Worm (Caenorhabditis elegans): ENCODE results near the gene clec-70.

clec-70 gene

DNA sequence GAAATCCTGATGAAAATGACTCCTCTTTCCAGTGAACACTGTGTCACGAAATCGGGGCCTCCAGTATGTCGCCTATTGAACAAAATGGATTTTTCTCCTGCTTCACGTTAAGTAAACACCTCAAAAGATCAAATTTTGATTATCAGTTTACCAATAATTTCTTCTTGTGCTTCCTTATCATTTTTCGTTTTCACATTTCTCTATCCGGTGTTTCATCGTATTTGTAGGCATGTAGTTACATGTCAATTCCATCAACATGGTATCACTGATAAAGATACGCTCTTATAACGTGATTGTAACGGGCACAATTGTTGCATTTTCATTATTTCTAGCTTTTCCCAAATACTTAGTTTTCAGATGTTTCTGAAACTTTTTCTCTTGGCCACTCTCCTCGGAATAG, 12.0 kb downstream of the clec-70 start, which contains the start of gene clec-72:
clec-72 (plus strand) TSS at position 358 of the 400 bp plus-strand sequence.
- no peak for TF ChIP-seq sea-1 (GFP tag; conservative IDR thresholded peaks at IDR 0.05)
- no peak for TF ChIP-seq tbx-37 (GFP tag; conservative IDR thresholded peaks at IDR 0.05)
- no peak for TF ChIP-seq hmg-4 (GFP tag; optimal IDR thresholded peaks at IDR 0.05)
- no peak for TF ChIP-seq F13C5.2 (tag; optimal IDR thresholded peaks at IDR 0.05)
- no peak for TF ChIP-seq hnd-1 (tag; optimal IDR thresholded peaks at IDR 0.05)
- no peak for TF ChIP-seq tra-4 (tag; optimal IDR thresholded peaks at IDR 0.05)
- no peak for TF ChIP-seq scrt-1 (GFP tag; IDR thresholded peaks at IDR 0.05)
- TF ChIP-seq ceh-13 (GFP tag; optimal IDR thresholded peaks at IDR 0.05) = no peak
- TF ChIP-seq B0310.2 (tag; optimal IDR thresholded peaks at IDR 0.05) = no peak
- TF ChIP-seq ama-1 (optimal IDR thresholded peaks at IDR 0.05) = no peak
- no peak for TF ChIP-seq tbx-11 (GFP tag; IDR thresholded peaks at IDR 0.05)
- TF ChIP-seq aly-1 (tag; optimal IDR thresholded peaks at IDR 0.05) = no peak
- no peak for TF ChIP-seq ets-7 (tag; optimal IDR thresholded peaks at IDR 0.05)
- TF ChIP-seq flt-1 (GFP tag; IDR thresholded peaks at IDR 0.05) = no peak
- no peak for TF ChIP-seq pes-1 (GFP tag; IDR thresholded peaks at IDR 0.05)
- TF ChIP-seq ceh-36 (tag; optimal IDR thresholded peaks at IDR 0.05) = no peak

DNA sequence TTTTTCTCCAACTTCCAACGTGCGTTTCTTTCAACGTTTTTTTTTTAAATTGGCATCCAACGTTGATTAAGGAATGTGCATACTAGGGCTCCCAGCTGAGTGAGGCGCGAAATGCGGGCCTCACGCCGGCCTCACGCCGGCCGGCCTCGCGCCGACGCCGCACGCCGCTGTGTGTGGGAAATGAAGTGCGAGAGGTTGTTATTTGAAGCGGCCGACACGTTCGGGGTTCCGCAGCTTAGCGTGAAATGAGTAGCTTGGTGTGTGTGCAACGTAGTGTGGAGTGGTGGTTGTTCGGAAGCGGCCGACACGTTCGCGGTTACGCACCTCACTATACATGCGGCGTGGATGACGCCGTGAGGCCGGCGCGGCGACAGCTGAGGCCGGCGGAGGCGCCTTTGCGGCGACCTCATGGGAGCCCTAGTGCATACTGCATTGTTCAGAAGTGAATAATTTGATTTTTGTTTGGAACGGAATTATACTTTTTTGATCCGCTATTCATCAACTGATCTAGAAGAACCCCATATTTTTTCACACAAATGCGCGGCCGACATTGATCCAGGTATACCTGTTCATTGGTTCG, 15.0 kb downstream of the clec-70 start:
- TF ChIP-seq scrt-1 (GFP tag; IDR thresholded peaks at IDR 0.05) = 0 out of 2 replicates have a peak, but pooled peaks have one; percentile 32

DNA sequence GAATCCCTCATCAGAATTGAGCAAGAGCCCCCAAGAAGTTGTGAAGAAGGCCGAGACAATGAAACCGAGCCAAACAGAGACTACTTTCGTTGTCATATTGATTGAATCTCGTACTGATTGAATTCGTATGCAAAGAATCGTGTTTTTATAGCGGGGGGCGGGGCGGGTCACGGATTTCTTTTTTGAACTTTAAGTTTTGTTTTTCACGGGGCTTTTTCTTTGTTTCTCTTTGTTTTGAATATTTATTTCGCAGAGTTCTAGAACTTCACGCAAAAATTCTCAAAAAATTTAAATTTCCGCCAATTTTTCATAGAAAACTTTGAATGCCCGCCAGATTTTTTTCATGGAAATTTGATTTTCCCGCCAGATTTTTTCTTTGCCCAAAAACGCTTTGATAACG, 23.6 kb downstream of the clec-70 start, which contains the start of gene clec-73:
clec-73 (minus strand) TSS at position 101 of the 400 bp plus-strand sequence.
- no peak for TF ChIP-seq hmbx-1 (tag; optimal IDR thresholded peaks at IDR 0.05)
- no peak for TF ChIP-seq hnd-1 (tag; optimal IDR thresholded peaks at IDR 0.05)
- TF ChIP-seq hmg-4 (GFP tag; optimal IDR thresholded peaks at IDR 0.05) = no peak
- no peak for TF ChIP-seq tbx-37 (GFP tag; conservative IDR thresholded peaks at IDR 0.05)
- TF ChIP-seq tbx-11 (GFP tag; IDR thresholded peaks at IDR 0.05) = no peak
- no peak for TF ChIP-seq ceh-13 (GFP tag; optimal IDR thresholded peaks at IDR 0.05)
- no peak for TF ChIP-seq tra-4 (tag; optimal IDR thresholded peaks at IDR 0.05)
- TF ChIP-seq ceh-36 (tag; optimal IDR thresholded peaks at IDR 0.05) = no peak
- TF ChIP-seq ets-7 (tag; optimal IDR thresholded peaks at IDR 0.05) = no peak

DNA sequence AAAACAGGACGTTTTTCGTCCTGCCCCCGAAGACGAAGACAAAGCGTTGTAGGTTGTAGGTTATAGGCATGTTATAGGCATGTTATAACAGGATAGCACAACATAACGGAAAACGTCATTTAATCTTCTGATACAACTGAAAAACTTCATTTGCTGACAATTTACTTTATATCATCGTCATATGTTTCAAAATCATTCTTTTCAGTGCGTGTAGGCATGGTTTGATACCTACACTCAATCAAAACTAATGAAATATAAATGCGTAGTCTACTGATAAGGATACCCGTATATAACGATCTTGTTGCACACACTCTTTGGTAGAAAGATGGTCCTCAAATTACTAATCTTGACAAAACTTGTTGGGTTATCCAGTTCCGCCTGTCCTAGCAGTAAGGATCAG, 24.2 kb downstream of the clec-70 start, which contains the start of gene clec-74:
clec-74 (plus strand) TSS at position 301 of the 400 bp plus-strand sequence.
- TF ChIP-seq ets-7 (tag; optimal IDR thresholded peaks at IDR 0.05) (no peak), hmg-4 (GFP tag; optimal IDR thresholded peaks at IDR 0.05) (no peak), ceh-36 (tag; optimal IDR thresholded peaks at IDR 0.05) (no peak), tbx-37 (GFP tag; conservative IDR thresholded peaks at IDR 0.05) (no peak), scrt-1 (GFP tag; IDR thresholded peaks at IDR 0.05) (no peak), ama-1 (optimal IDR thresholded peaks at IDR 0.05) (no peak), hnd-1 (tag; optimal IDR thresholded peaks at IDR 0.05) (no peak), ceh-13 (GFP tag; optimal IDR thresholded peaks at IDR 0.05) (no peak), B0310.2 (tag; optimal IDR thresholded peaks at IDR 0.05) (no peak), tbx-11 (GFP tag; IDR thresholded peaks at IDR 0.05) (no peak), aly-1 (tag; optimal IDR thresholded peaks at IDR 0.05) (no peak), pes-1 (GFP tag; IDR thresholded peaks at IDR 0.05) (no peak), flt-1 (GFP tag; IDR thresholded peaks at IDR 0.05) (no peak), hmbx-1 (tag; optimal IDR thresholded peaks at IDR 0.05) (no peak), sea-1 (GFP tag; conservative IDR thresholded peaks at IDR 0.05) (no peak), tra-4 (tag; optimal IDR thresholded peaks at IDR 0.05) (no peak), F13C5.2 (tag; optimal IDR thresholded peaks at IDR 0.05) (no peak)

DNA sequence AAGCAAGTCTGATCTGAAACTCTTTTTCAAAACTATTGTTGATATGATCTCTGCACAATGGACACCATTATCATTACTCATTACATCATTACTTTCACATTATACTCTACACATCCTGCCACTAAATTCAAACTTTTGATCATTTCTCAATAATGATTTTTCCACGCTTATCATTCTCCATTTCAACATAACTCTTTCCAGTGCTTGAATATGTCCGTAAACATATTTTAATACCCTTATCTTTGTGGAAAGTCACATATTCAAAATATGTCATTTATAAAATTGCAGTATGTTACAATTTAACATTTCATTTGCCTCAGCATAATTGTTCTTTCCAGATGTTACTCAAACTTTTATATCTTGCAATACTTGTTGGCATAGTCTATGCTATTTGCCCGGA, 27.9 kb downstream of the clec-70 start, which contains the start of gene clec-75:
clec-75 (plus strand) TSS at position 339 of the 400 bp plus-strand sequence.
- TF ChIP-seq sea-1 (GFP tag; conservative IDR thresholded peaks at IDR 0.05) = no peak
- TF ChIP-seq ceh-13 (GFP tag; optimal IDR thresholded peaks at IDR 0.05) = no peak
- no peak for TF ChIP-seq scrt-1 (GFP tag; IDR thresholded peaks at IDR 0.05)
- no peak for TF ChIP-seq F13C5.2 (tag; optimal IDR thresholded peaks at IDR 0.05)
- no peak for TF ChIP-seq flt-1 (GFP tag; IDR thresholded peaks at IDR 0.05)
- TF ChIP-seq hmg-4 (GFP tag; optimal IDR thresholded peaks at IDR 0.05) = no peak
- TF ChIP-seq ceh-36 (tag; optimal IDR thresholded peaks at IDR 0.05) = no peak
- TF ChIP-seq tbx-11 (GFP tag; IDR thresholded peaks at IDR 0.05) = no peak
- TF ChIP-seq aly-1 (tag; optimal IDR thresholded peaks at IDR 0.05) = no peak
- TF ChIP-seq ama-1 (optimal IDR thresholded peaks at IDR 0.05) = no peak
- no peak for TF ChIP-seq ets-7 (tag; optimal IDR thresholded peaks at IDR 0.05)
- TF ChIP-seq hnd-1 (tag; optimal IDR thresholded peaks at IDR 0.05) = no peak

DNA sequence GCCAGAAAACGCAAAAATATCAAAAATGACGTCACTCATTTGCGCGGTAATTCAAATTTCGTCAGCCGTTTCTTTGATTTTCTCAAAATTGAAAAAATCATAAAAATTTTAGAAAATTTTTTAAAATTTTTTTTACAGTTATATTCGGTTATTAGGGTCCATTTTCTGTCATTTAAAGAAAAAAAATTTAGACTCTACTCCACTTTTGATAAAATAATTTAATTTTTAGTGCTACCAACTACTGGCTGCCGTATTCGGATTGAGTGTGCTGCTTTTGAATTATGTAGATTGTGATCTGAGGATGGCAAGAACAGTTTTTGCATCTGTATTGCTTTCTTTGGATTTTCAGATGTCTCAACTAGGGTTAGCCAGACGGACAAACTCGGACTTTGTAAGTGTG, 30.1 kb downstream of the clec-70 start, which contains the start of gene Y46C8AM.1:
Y46C8AM.1 (plus strand) TSS at position 301 of the 400 bp plus-strand sequence.
- no peak for TF ChIP-seq B0310.2 (tag; optimal IDR thresholded peaks at IDR 0.05)
- TF ChIP-seq pes-1 (GFP tag; IDR thresholded peaks at IDR 0.05) = no peak
- TF ChIP-seq scrt-1 (GFP tag; IDR thresholded peaks at IDR 0.05) = no peak
- TF ChIP-seq ets-7 (tag; optimal IDR thresholded peaks at IDR 0.05) = no peak
- no peak for TF ChIP-seq aly-1 (tag; optimal IDR thresholded peaks at IDR 0.05)
- TF ChIP-seq tra-4 (tag; optimal IDR thresholded peaks at IDR 0.05) = no peak
- TF ChIP-seq ceh-36 (tag; optimal IDR thresholded peaks at IDR 0.05) = no peak
- no peak for TF ChIP-seq hnd-1 (tag; optimal IDR thresholded peaks at IDR 0.05)
- no peak for TF ChIP-seq tbx-11 (GFP tag; IDR thresholded peaks at IDR 0.05)
- no peak for TF ChIP-seq tbx-37 (GFP tag; conservative IDR thresholded peaks at IDR 0.05)
- TF ChIP-seq hmbx-1 (tag; optimal IDR thresholded peaks at IDR 0.05) = no peak
- no peak for TF ChIP-seq ceh-13 (GFP tag; optimal IDR thresholded peaks at IDR 0.05)
- no peak for TF ChIP-seq hmg-4 (GFP tag; optimal IDR thresholded peaks at IDR 0.05)
- no peak for TF ChIP-seq flt-1 (GFP tag; IDR thresholded peaks at IDR 0.05)
- no peak for TF ChIP-seq F13C5.2 (tag; optimal IDR thresholded peaks at IDR 0.05)
- no peak for TF ChIP-seq sea-1 (GFP tag; conservative IDR thresholded peaks at IDR 0.05)
- TF ChIP-seq ama-1 (optimal IDR thresholded peaks at IDR 0.05) = no peak

DNA sequence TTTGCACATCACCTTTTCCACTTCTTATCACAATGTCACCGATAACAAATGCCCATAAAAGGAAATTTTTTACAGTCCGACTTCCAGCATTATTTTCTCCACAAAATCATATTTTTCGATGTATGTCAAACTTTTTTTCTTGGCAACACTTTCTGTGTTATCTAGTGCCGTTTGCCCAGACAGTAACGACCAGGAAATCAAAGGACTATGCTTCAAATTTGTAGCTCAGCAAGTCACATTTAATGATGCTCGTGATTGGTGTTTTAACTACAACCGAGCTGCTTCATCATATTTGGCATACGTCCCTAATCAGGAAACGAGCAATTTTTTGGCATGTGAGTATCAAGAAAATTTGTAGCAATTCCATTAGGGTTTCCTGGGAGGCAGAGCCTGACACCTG, 31.0 kb downstream of the clec-70 start:
- TF ChIP-seq tbx-37 (GFP tag; conservative IDR thresholded peaks at IDR 0.05) = no peak
- TF ChIP-seq pes-1 (GFP tag; IDR thresholded peaks at IDR 0.05) = no peak
- TF ChIP-seq sea-1 (GFP tag; conservative IDR thresholded peaks at IDR 0.05) = no peak
- TF ChIP-seq scrt-1 (GFP tag; IDR thresholded peaks at IDR 0.05) = no peak
- no peak for TF ChIP-seq aly-1 (tag; optimal IDR thresholded peaks at IDR 0.05)
